Fruit fly (Drosophila melanogaster) whole organism, embryonic: ENCODE data around the gene CG12012.

Experiments used
- Abd-B ChIP-seq: fragments of 200-800 bp; sonication (Bioruptor generic); optimal IDR thresholded peaks from 2 replicates; lab custom pipeline; 2018; ENCODE audit warnings: missing biosample characterization, mild to moderate bottlenecking, missing genetic modification characterization, moderate library complexity
- Asciz ChIP-seq: fragments of 200-800 bp; sonication (Bioruptor generic); optimal IDR thresholded peaks from 2 replicates; lab custom pipeline; 2017; ENCODE audit warnings: missing biosample characterization, mild to moderate bottlenecking, missing genetic modification characterization, missing genetic modification reagents
- Bgb ChIP-seq: fragments of 200-800 bp; sonication (Bioruptor generic); IDR thresholded peaks from 2 replicates; pipeline ENCODE4 v1.3.6; 2022; ENCODE audit warnings: missing biosample characterization, missing genetic modification characterization; ENCODE audit not compliant: partially characterized antibody
- C15 ChIP-seq: fragments of 200-800 bp; sonication (Bioruptor generic); IDR thresholded peaks from 3 replicates; pipeline ENCODE4 v1.3.6; 2022; ENCODE audit warnings: missing biosample characterization, missing genetic modification characterization
- CG10366 ChIP-seq: fragments of 200-800 bp; sonication (Bioruptor generic); IDR thresholded peaks from 2 replicates; pipeline ENCODE4 v1.3.6; 2022; ENCODE audit warnings: missing biosample characterization, missing genetic modification characterization
- CG13123 ChIP-seq: fragments of 200-800 bp; sonication (Bioruptor generic); optimal IDR thresholded peaks from 2 replicates; lab custom pipeline; 2016; ENCODE audit warnings: missing biosample characterization, missing genetic modification characterization
- CG16813 ChIP-seq: fragments of 200-800 bp; sonication (Bioruptor generic); IDR thresholded peaks from 3 replicates; pipeline ENCODE4 v1.3.6; 2022; ENCODE audit warnings: missing biosample characterization, missing genetic modification characterization; ENCODE audit not compliant: partially characterized antibody
- CG16863 ChIP-seq: fragments of 200-800 bp; sonication (Bioruptor generic); optimal IDR thresholded peaks from 3 replicates; lab custom pipeline; 2016; ENCODE audit warnings: missing biosample characterization, missing genetic modification characterization
- CG17829 ChIP-seq: fragments of 200-800 bp; optimal IDR thresholded peaks from 2 replicates; lab custom pipeline; 2019; ENCODE audit warnings: missing biosample characterization, mild to moderate bottlenecking, missing genetic modification characterization, moderate library complexity
- CG18619 ChIP-seq: fragments of 200-800 bp; sonication (Bioruptor generic); optimal IDR thresholded peaks from 3 replicates; lab custom pipeline; 2017; ENCODE audit warnings: missing biosample characterization, mild to moderate bottlenecking, missing genetic modification characterization
- CG2678 ChIP-seq: fragments of 200-800 bp; sonication (Bioruptor generic); optimal IDR thresholded peaks from 3 replicates; lab custom pipeline; 2019; ENCODE audit warnings: missing biosample characterization, mild to moderate bottlenecking, missing genetic modification characterization, moderate library complexity
- CG30403 ChIP-seq: fragments of 200-800 bp; sonication (Bioruptor generic); optimal IDR thresholded peaks from 3 replicates; lab custom pipeline; 2016; ENCODE audit warnings: missing biosample characterization, missing genetic modification characterization
- CG33557 ChIP-seq: fragments of 200-800 bp; sonication (Bioruptor generic); optimal IDR thresholded peaks from 2 replicates; lab custom pipeline; 2019; ENCODE audit warnings: missing biosample characterization, mild to moderate bottlenecking, missing genetic modification characterization, moderate library complexity
- CG3847 ChIP-seq: fragments of 200-800 bp; sonication (Bioruptor generic); IDR thresholded peaks from 2 replicates; pipeline ENCODE4 v1.3.6; 2022; ENCODE audit warnings: missing biosample characterization, missing genetic modification characterization
- CG4328 ChIP-seq: fragments of 200-800 bp; sonication (Bioruptor generic); optimal IDR thresholded peaks from 3 replicates; lab custom pipeline; 2017; ENCODE audit warnings: missing biosample characterization, missing genetic modification reagents, missing genetic modification characterization
- CG43689 ChIP-seq: fragments of 200-800 bp; sonication (Bioruptor generic); IDR thresholded peaks from 2 replicates; pipeline ENCODE4 v1.3.6; 2022; ENCODE audit warnings: missing biosample characterization, missing genetic modification characterization
- CG4820 ChIP-seq: fragments of 200-800 bp; sonication (Bioruptor generic); optimal IDR thresholded peaks from 3 replicates; lab custom pipeline; 2016; ENCODE audit warnings: missing biosample characterization, missing genetic modification characterization
- CG6765 ChIP-seq: fragments of 200-800 bp; sonication (Bioruptor generic); optimal IDR thresholded peaks from 3 replicates; lab custom pipeline; 2017; ENCODE audit warnings: missing biosample characterization, mild to moderate bottlenecking, missing genetic modification characterization
- CG8944 ChIP-seq: fragments of 200-800 bp; sonication (Bioruptor generic); optimal IDR thresholded peaks from 3 replicates; lab custom pipeline; 2016; ENCODE audit warnings: missing biosample characterization, missing genetic modification characterization
- CG9797 ChIP-seq: fragments of 200-800 bp; sonication (Bioruptor generic); optimal IDR thresholded peaks from 3 replicates; lab custom pipeline; 2018; ENCODE audit warnings: missing biosample characterization, mild to moderate bottlenecking, missing genetic modification characterization
- Camta ChIP-seq: fragments of 200-800 bp; sonication (Bioruptor generic); optimal IDR thresholded peaks from 2 replicates; lab custom pipeline; 2016; ENCODE audit warnings: missing biosample characterization, missing genetic modification characterization
- D ChIP-seq, 2 experiments: fragments of 200-800 bp in 1 of 2; fragments of >200 bp in 1 of 2; sonication (Bioruptor generic) in 1 of 2; optimal IDR thresholded peaks; 2 replicates in 1 of 2; 3 replicates in 1 of 2; lab custom pipeline; 2017; ENCODE audit warnings: mild to moderate bottlenecking in 1 of 2, missing biosample characterization in 1 of 2, missing genetic modification characterization in 1 of 2, missing genetic modification reagents in 1 of 2
- Ets65A ChIP-seq: fragments of 200-800 bp; sonication (Bioruptor generic); peaks from one replicate; lab custom pipeline; 2016; ENCODE audit warnings: missing biosample characterization, missing genetic modification characterization
- HLH54F ChIP-seq: fragments of 200-800 bp; sonication (Bioruptor generic); optimal IDR thresholded peaks from 3 replicates; lab custom pipeline; 2016; ENCODE audit warnings: missing biosample characterization, missing genetic modification characterization
- Hand ChIP-seq: fragments of 200-800 bp; sonication (Bioruptor generic); optimal IDR thresholded peaks from 2 replicates; lab custom pipeline; 2017; ENCODE audit warnings: mild to moderate bottlenecking, missing biosample characterization, missing genetic modification reagents, missing genetic modification characterization
- Kr ChIP-seq: fragments of 200-800 bp; sonication (Bioruptor generic); optimal IDR thresholded peaks from 2 replicates; lab custom pipeline; 2017; ENCODE audit warnings: missing biosample characterization, mild to moderate bottlenecking, missing genetic modification characterization
- Mrtf ChIP-seq: fragments of 200-800 bp; sonication (Bioruptor generic); IDR thresholded peaks from 3 replicates; pipeline ENCODE4 v1.3.6; 2022; ENCODE audit warnings: missing biosample characterization, missing genetic modification characterization
- Nf-YC ChIP-seq: fragments of 200-800 bp; optimal IDR thresholded peaks from 3 replicates; lab custom pipeline; 2019; ENCODE audit warnings: missing biosample characterization, mild to moderate bottlenecking, missing genetic modification characterization, moderate library complexity
- Six4 ChIP-seq: fragments of 200-800 bp; sonication (Bioruptor generic); optimal IDR thresholded peaks from 2 replicates; lab custom pipeline; 2016; ENCODE audit warnings: missing biosample characterization, missing genetic modification characterization
- Xbp1 ChIP-seq: fragments of 200-800 bp; sonication (Bioruptor generic); optimal IDR thresholded peaks from 3 replicates; lab custom pipeline; 2016; ENCODE audit warnings: missing biosample characterization, mild to moderate bottlenecking, missing genetic modification characterization
- Xrp1 ChIP-seq: fragments of 200-800 bp; sonication (Bioruptor generic); IDR thresholded peaks from 2 replicates; pipeline ENCODE4 v1.3.6; 2022; ENCODE audit warnings: missing biosample characterization, missing genetic modification characterization
- ab ChIP-seq: fragments of 200-800 bp; sonication (Bioruptor generic); optimal IDR thresholded peaks from 2 replicates; lab custom pipeline; 2016; ENCODE audit warnings: missing biosample characterization, missing genetic modification characterization
- bbx ChIP-seq: fragments of 200-800 bp; sonication (Bioruptor generic); IDR thresholded peaks from 2 replicates; pipeline ENCODE4 v1.3.6; 2022; ENCODE audit warnings: missing biosample characterization, missing genetic modification characterization; ENCODE audit not compliant: partially characterized antibody
- br ChIP-seq: fragments of >200 bp; optimal IDR thresholded peaks from 2 replicates; lab custom pipeline; 2017
- cg ChIP-seq: fragments of 200-800 bp; sonication (Bioruptor generic); optimal IDR thresholded peaks from 3 replicates; lab custom pipeline; 2019; ENCODE audit warnings: missing biosample characterization, mild to moderate bottlenecking, missing genetic modification characterization, moderate library complexity
- da ChIP-seq: fragments of 200-800 bp; sonication (Bioruptor generic); optimal IDR thresholded peaks from 2 replicates; lab custom pipeline; 2016; ENCODE audit warnings: missing biosample characterization, missing genetic modification characterization
- h ChIP-seq: fragments of >200 bp; optimal IDR thresholded peaks from 2 replicates; lab custom pipeline; 2017
- inv ChIP-seq: fragments of 200-800 bp; sonication (Bioruptor generic); IDR thresholded peaks from 2 replicates; pipeline ENCODE4 v1.3.6; 2022; ENCODE audit warnings: missing biosample characterization, missing genetic modification characterization; ENCODE audit not compliant: partially characterized antibody
- mam ChIP-seq: fragments of 200-800 bp; sonication (Bioruptor generic); optimal IDR thresholded peaks from 3 replicates; lab custom pipeline; 2016; ENCODE audit warnings: missing biosample characterization, missing genetic modification characterization
- nom ChIP-seq: fragments of 200-800 bp; sonication (Bioruptor generic); optimal IDR thresholded peaks from 2 replicates; lab custom pipeline; 2017; ENCODE audit warnings: missing biosample characterization, missing genetic modification characterization, mild to moderate bottlenecking, moderate library complexity, missing genetic modification reagents
- onecut ChIP-seq: fragments of 200-800 bp; sonication (Bioruptor generic); IDR thresholded peaks from 2 replicates; pipeline ENCODE4 v1.3.6; 2022; ENCODE audit warnings: missing biosample characterization, missing genetic modification characterization
- pros ChIP-seq: fragments of 200-800 bp; sonication (Bioruptor generic); optimal IDR thresholded peaks from 3 replicates; lab custom pipeline; 2019; ENCODE audit warnings: missing biosample characterization, mild to moderate bottlenecking, missing genetic modification characterization, moderate library complexity
- psq ChIP-seq: fragments of 200-800 bp; sonication (Bioruptor generic); optimal IDR thresholded peaks from 2 replicates; lab custom pipeline; 2017; ENCODE audit warnings: missing biosample characterization, missing genetic modification characterization
- pzg ChIP-seq: fragments of 200-800 bp; sonication (Bioruptor generic); optimal IDR thresholded peaks from 3 replicates; lab custom pipeline; 2018; ENCODE audit warnings: missing biosample characterization, mild to moderate bottlenecking, missing genetic modification characterization, moderate library complexity
- schlank ChIP-seq: fragments of 200-800 bp; sonication (Bioruptor generic); optimal IDR thresholded peaks from 2 replicates; lab custom pipeline; 2018; ENCODE audit warnings: missing biosample characterization, mild to moderate bottlenecking, missing genetic modification characterization
- sisA ChIP-seq: fragments of 200-800 bp; sonication (Bioruptor generic); IDR thresholded peaks from 2 replicates; pipeline ENCODE4 v1.3.6; 2022; ENCODE audit warnings: missing biosample characterization, missing genetic modification characterization
- trh ChIP-seq: fragments of 200-800 bp; sonication (Bioruptor generic); optimal IDR thresholded peaks from 2 replicates; lab custom pipeline; 2016; ENCODE audit warnings: missing biosample characterization, missing genetic modification characterization
- vnd ChIP-seq: fragments of 200-800 bp; sonication (Bioruptor generic); IDR thresholded peaks from 3 replicates; pipeline ENCODE4 v1.3.6; 2022; ENCODE audit warnings: missing biosample characterization, missing genetic modification characterization; ENCODE audit not compliant: partially characterized antibody
- zen ChIP-seq: fragments of 200-800 bp; sonication (Bioruptor generic); optimal IDR thresholded peaks from 3 replicates; lab custom pipeline; 2018; ENCODE audit warnings: missing biosample characterization, mild to moderate bottlenecking, missing genetic modification characterization, moderate library complexity
- zfh1 ChIP-seq: fragments of 200-800 bp; sonication (Bioruptor generic); IDR thresholded peaks from 3 replicates; pipeline ENCODE4 v1.3.6; 2022; ENCODE audit warnings: missing biosample characterization, missing genetic modification characterization

CG12012 gene

DNA sequence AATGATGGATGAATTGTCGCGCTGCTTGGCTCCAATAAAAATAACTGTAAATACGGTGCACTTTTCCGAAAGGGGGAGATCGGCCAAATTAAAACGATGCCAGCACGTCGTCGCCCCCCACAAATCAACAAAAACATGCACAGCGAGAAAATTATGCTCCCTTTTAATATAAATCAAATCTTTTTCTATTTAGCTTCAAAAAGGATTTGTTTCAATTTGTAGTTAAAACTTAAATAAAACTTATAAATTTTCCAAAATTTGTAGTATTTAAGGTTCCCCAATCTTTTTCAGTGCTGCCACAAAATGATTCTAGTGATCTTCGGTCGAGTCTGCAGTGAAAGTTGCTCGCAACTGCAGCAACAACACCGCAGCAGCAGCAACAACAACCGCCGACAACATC is 19.5 kb downstream of the CG12012 start (continued):
- TF ChIP-seq CG9797 (GFP tag; lab: Kevin White, UChicago) (peak; percentile 15), C15 (no peak), CG4820 (GFP tag; lab: Kevin White, UChicago) (peak; percentile 94), Hand (GFP tag; lab: Kevin White, UChicago) (no peak)
- TF ChIP-seq, all 482 proteins: peak for 351

DNA sequence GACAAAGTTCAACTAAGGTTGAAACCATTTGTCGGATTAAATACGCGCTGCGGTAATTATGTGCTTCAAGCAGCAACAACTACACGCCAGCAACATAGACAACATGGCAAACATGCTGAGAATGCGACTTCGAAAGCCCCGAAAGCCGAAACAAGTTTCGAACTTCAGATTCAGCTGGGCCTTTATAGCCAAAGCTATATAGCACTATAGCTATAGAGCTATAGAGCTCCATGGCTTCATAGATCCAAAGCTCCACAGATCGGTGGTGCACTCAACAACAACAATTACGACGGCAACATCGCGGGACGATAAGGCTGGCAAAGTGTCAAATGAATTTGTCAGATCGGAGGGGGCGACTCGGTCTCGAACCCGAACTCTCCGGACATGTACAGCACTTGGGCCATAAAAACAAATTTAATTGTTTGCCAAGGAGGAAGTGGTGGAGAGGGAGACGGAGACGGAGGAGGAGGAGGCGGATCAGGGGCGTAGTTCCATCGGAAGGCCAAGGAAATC is 20.8 kb downstream of the CG12012 start:
- no peak for TF ChIP-seq Xrp1 (GFP tag; lab: Robert Waterston, UW)
- no peak for TF ChIP-seq CG3847
- TF ChIP-seq Six4 (GFP tag; lab: Kevin White, UChicago) = no peak
- no peak for TF ChIP-seq CG43689 (GFP tag; lab: Robert Waterston, UW)
- TF ChIP-seq vnd (GFP tag; lab: Robert Waterston, UW) = no peak
- TF ChIP-seq pzg (GFP tag; lab: Kevin White, UChicago) = no peak
- TF ChIP-seq CG16813 (GFP tag; lab: Robert Waterston, UW) = no peak
- TF ChIP-seq zen (tag; lab: Kevin White, UChicago) = no peak
- TF ChIP-seq zfh1 = no peak
- TF ChIP-seq cg = no peak
- TF ChIP-seq CG8944 = no peak
- no peak for TF ChIP-seq Ets65A (GFP tag; lab: Kevin White, UChicago)
- no peak for TF ChIP-seq nom (GFP tag; lab: Kevin White, UChicago)
- no peak for TF ChIP-seq CG13123 (GFP tag; lab: Kevin White, UChicago)
- no peak for TF ChIP-seq da (GFP tag; lab: Kevin White, UChicago)
- TF ChIP-seq Camta = no peak
- TF ChIP-seq trh (GFP tag; lab: Kevin White, UChicago) = no peak
- TF ChIP-seq D (optimal IDR thresholded peaks at IDR 0.05; lab: Kevin White, UChicago) = no peak
- TF ChIP-seq D (GFP tag; optimal IDR thresholded peaks at IDR 0.05; lab: Kevin White, UChicago) = no peak
- TF ChIP-seq CG4328 (GFP tag; lab: Kevin White, UChicago) = no peak
- no peak for TF ChIP-seq br
- TF ChIP-seq CG10366 (GFP tag; lab: Robert Waterston, UW) = no peak
- no peak for TF ChIP-seq CG18619
- no peak for TF ChIP-seq ab
- no peak for TF ChIP-seq CG30403 (GFP tag; lab: Kevin White, UChicago)
- no peak for TF ChIP-seq CG33557 (GFP tag; lab: Kevin White, UChicago)
- TF ChIP-seq Nf-YC = no peak
- peak; percentile 26 for TF ChIP-seq Abd-B (GFP tag; lab: Kevin White, UChicago)
- TF ChIP-seq CG16863 = no peak
- TF ChIP-seq CG6765 (GFP tag; lab: Kevin White, UChicago) = no peak
- TF ChIP-seq bbx (GFP tag; lab: Robert Waterston, UW) = no peak
- no peak for TF ChIP-seq mam (GFP tag; lab: Kevin White, UChicago)
- no peak for TF ChIP-seq sisA (GFP tag; lab: Robert Waterston, UW)
- no peak for TF ChIP-seq h (lab: Kevin White, UChicago)
- TF ChIP-seq schlank (tag; lab: Kevin White, UChicago) = no peak
- TF ChIP-seq pros = no peak
- TF ChIP-seq Kr = no peak
- no peak for TF ChIP-seq HLH54F (GFP tag; lab: Kevin White, UChicago)
- TF ChIP-seq inv = no peak
- no peak for TF ChIP-seq Bgb (GFP tag; lab: Robert Waterston, UW)
- no peak for TF ChIP-seq Xbp1 (GFP tag; lab: Kevin White, UChicago)
- no peak for TF ChIP-seq psq (GFP tag; lab: Kevin White, UChicago)
- TF ChIP-seq Mrtf (GFP tag; lab: Robert Waterston, UW) = no peak
- no peak for TF ChIP-seq CG2678
- TF ChIP-seq Asciz (GFP tag; lab: Kevin White, UChicago) = no peak
- TF ChIP-seq onecut = no peak
- no peak for TF ChIP-seq CG17829
